Fruit fly (Drosophila melanogaster): ENCODE results near the gene CG42249.

DNA sequence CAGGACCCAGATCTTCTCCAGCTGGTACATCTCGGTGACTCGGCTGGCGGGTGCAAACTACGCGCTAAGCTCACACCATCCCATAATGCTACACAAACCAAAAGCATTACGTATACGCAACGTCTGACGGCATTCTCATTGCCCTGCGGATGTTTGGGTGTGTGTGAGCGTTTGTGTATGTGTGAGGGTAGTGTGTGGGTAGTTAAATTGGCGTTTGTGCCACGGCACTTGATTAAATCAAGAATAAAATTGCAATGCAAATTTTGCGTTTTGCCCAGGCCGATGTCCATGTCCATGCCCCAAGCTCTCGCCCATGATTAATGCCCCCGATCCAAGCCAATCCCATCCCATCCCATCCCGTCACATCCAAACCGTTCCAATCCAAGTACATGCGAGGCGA is 42.6 kb upstream of the CG42249 start, which contains the start of gene CG1552:
- TF ChIP-seq Pif1A (GFP tag; optimal IDR thresholded peaks at IDR 0.05) (no peak), CG17806 (tag; optimal IDR thresholded peaks at IDR 0.05) (no peak), CG4496 (GFP tag; IDR thresholded peaks at IDR 0.05) (no peak), CG12605 (GFP tag; IDR thresholded peaks at IDR 0.05) (no peak), rn (GFP tag; IDR thresholded peaks at IDR 0.05) (no peak), EcR (GFP tag; optimal IDR thresholded peaks at IDR 0.05) (no peak)

Measured in whole organism, pupa.